Worm (Caenorhabditis elegans) whole organism, late embryonic: Measurements from ENCODE around the gene skr-20.

ENCODE experiments used
- C08G9.2 ChIP-seq: sonication (generic microtip); optimal IDR thresholded peaks from 2 replicates; lab custom pipeline; 2016; ENCODE audit warnings: mild to moderate bottlenecking, missing genetic modification characterization, moderate library complexity, missing compliant biosample characterization
- C38D4.7 ChIP-seq: fragments of 200-800 bp; sonication (Bioruptor generic); optimal IDR thresholded peaks from 2 replicates; lab custom pipeline; 2018; ENCODE audit warnings: mild to moderate bottlenecking, missing genetic modification characterization, moderate library complexity, missing compliant biosample characterization
- K02D7.2 ChIP-seq: sonication (generic microtip); optimal IDR thresholded peaks from 2 replicates; lab custom pipeline; 2017; ENCODE audit warnings: mild to moderate bottlenecking, missing genetic modification characterization, missing compliant biosample characterization
- K09A11.1 ChIP-seq: sonication (generic microtip); optimal IDR thresholded peaks from 2 replicates; lab custom pipeline; 2017; ENCODE audit warnings: antibody characterized with exemption, mild to moderate bottlenecking, missing genetic modification characterization, missing compliant biosample characterization; ENCODE audit not compliant: insufficient read depth
- Y22D7AL.16 ChIP-seq: sonication (generic microtip); optimal IDR thresholded peaks from 2 replicates; lab custom pipeline; 2016; ENCODE audit warnings: missing genetic modification characterization, missing compliant biosample characterization
- ahr-1 ChIP-seq: sonication (generic microtip); optimal IDR thresholded peaks from 2 replicates; lab custom pipeline; 2016; ENCODE audit warnings: missing genetic modification characterization, missing compliant biosample characterization
- ama-1 ChIP-seq: fragments of 150-350 bp; optimal IDR thresholded peaks from 2 replicates; lab custom pipeline; 2014
- ceh-14 ChIP-seq: sonication (generic microtip); optimal IDR thresholded peaks from 2 replicates; lab custom pipeline; 2016; ENCODE audit warnings: missing genotype, missing genetic modification characterization, missing compliant biosample characterization
- ceh-19 ChIP-seq: fragments of 200-800 bp; sonication (Bioruptor generic); optimal IDR thresholded peaks from 2 replicates; lab custom pipeline; 2018; ENCODE audit warnings: mild to moderate bottlenecking, missing genetic modification characterization, missing compliant biosample characterization
- ceh-2 ChIP-seq: sonication (generic microtip); optimal IDR thresholded peaks from 2 replicates; lab custom pipeline; 2016; ENCODE audit warnings: missing genotype, missing genetic modification characterization, missing compliant biosample characterization
- ceh-22 ChIP-seq: sonication (generic microtip); optimal IDR thresholded peaks from 2 replicates; lab custom pipeline; 2017; ENCODE audit warnings: missing biosample characterization, missing genetic modification characterization
- ceh-24 ChIP-seq: sonication (generic microtip); optimal IDR thresholded peaks from 2 replicates; lab custom pipeline; 2016; ENCODE audit warnings: mild to moderate bottlenecking, missing genetic modification characterization, missing compliant biosample characterization
- ceh-31 ChIP-seq: sonication (generic microtip); optimal IDR thresholded peaks from 2 replicates; lab custom pipeline; 2016; ENCODE audit warnings: missing genetic modification characterization, missing compliant biosample characterization
- ceh-34 ChIP-seq: sonication (generic microtip); optimal IDR thresholded peaks from 2 replicates; lab custom pipeline; 2016; ENCODE audit warnings: mild to moderate bottlenecking, missing genetic modification characterization, missing compliant biosample characterization
- ceh-48 ChIP-seq: sonication (generic microtip); optimal IDR thresholded peaks from 2 replicates; lab custom pipeline; 2016; ENCODE audit warnings: missing genetic modification characterization, inconsistent platforms, missing compliant biosample characterization
- ceh-9 ChIP-seq: sonication (generic microtip); optimal IDR thresholded peaks from 2 replicates; lab custom pipeline; 2016; ENCODE audit warnings: mild to moderate bottlenecking, missing genetic modification characterization, inconsistent platforms, missing compliant biosample characterization
- che-1 ChIP-seq: sonication (generic microtip); optimal IDR thresholded peaks from 2 replicates; lab custom pipeline; 2016; ENCODE audit warnings: mild to moderate bottlenecking, missing genetic modification characterization, missing compliant biosample characterization
- dve-1 ChIP-seq: sonication (generic microtip); optimal IDR thresholded peaks from 2 replicates; lab custom pipeline; 2017; ENCODE audit warnings: antibody characterized with exemption, mild to moderate bottlenecking, missing genetic modification characterization, missing compliant biosample characterization
- elt-4 ChIP-seq: sonication (generic microtip); optimal IDR thresholded peaks from 2 replicates; lab custom pipeline; 2016; ENCODE audit warnings: missing genetic modification characterization, missing compliant biosample characterization
- eyg-1 ChIP-seq: sonication (generic microtip); optimal IDR thresholded peaks from 2 replicates; lab custom pipeline; 2016; ENCODE audit warnings: missing genotype, missing genetic modification characterization, missing compliant biosample characterization
- fkh-10 ChIP-seq: fragments of 150-350 bp; optimal IDR thresholded peaks from 2 replicates; lab custom pipeline; 2014; ENCODE audit warnings: missing biosample characterization, missing genetic modification reagents, missing genetic modification characterization
- fkh-6 ChIP-seq: sonication (generic microtip); optimal IDR thresholded peaks from 2 replicates; lab custom pipeline; 2016; ENCODE audit warnings: missing genetic modification characterization, missing compliant biosample characterization
- hlh-13 ChIP-seq: fragments of 200-800 bp; sonication (Bioruptor generic); optimal IDR thresholded peaks from 2 replicates; lab custom pipeline; 2018; ENCODE audit warnings: mild to moderate bottlenecking, missing genetic modification characterization, missing compliant biosample characterization
- hlh-15 ChIP-seq: sonication (generic microtip); optimal IDR thresholded peaks from 2 replicates; lab custom pipeline; 2016; ENCODE audit warnings: missing genetic modification characterization, missing compliant biosample characterization
- hlh-30 ChIP-seq: sonication (generic microtip); optimal IDR thresholded peaks from 2 replicates; lab custom pipeline; 2017; ENCODE audit warnings: antibody characterized with exemption, missing genetic modification characterization, missing compliant biosample characterization; ENCODE audit not compliant: insufficient read depth
- hlh-6 ChIP-seq: sonication (generic microtip); optimal IDR thresholded peaks from 2 replicates; lab custom pipeline; 2016; ENCODE audit warnings: missing genotype, missing genetic modification characterization, missing compliant biosample characterization
- lin-11 ChIP-seq: fragments of 200-800 bp; sonication (Bioruptor generic); optimal IDR thresholded peaks from 2 replicates; lab custom pipeline; 2018; ENCODE audit warnings: mild to moderate bottlenecking, missing genetic modification characterization, missing compliant biosample characterization
- madf-2 ChIP-seq: sonication (generic microtip); optimal IDR thresholded peaks from 2 replicates; lab custom pipeline; 2017; ENCODE audit warnings: missing genetic modification characterization, missing compliant biosample characterization
- nhr-11 ChIP-seq: fragments of 150-350 bp; optimal IDR thresholded peaks from 2 replicates; lab custom pipeline; 2014; ENCODE audit warnings: missing biosample characterization, missing genetic modification characterization
- nhr-232 ChIP-seq: sonication (generic microtip); optimal IDR thresholded peaks from 2 replicates; lab custom pipeline; 2016; ENCODE audit warnings: missing genetic modification characterization, missing compliant biosample characterization
- pag-3 ChIP-seq: sonication (generic microtip); optimal IDR thresholded peaks from 2 replicates; lab custom pipeline; 2016; ENCODE audit warnings: missing compliant biosample characterization, missing genetic modification characterization, borderline replicate concordance
- pat-9 ChIP-seq: fragments of 200-800 bp; sonication (Bioruptor generic); optimal IDR thresholded peaks from 2 replicates; lab custom pipeline; 2018; ENCODE audit warnings: mild to moderate bottlenecking, missing genetic modification characterization, moderate library complexity, missing compliant biosample characterization
- pha-2 ChIP-seq: sonication (generic microtip); optimal IDR thresholded peaks from 2 replicates; lab custom pipeline; 2017; ENCODE audit warnings: mild to moderate bottlenecking, missing genetic modification characterization, missing compliant biosample characterization
- pqm-1 ChIP-seq: sonication (generic microtip); optimal IDR thresholded peaks from 2 replicates; lab custom pipeline; 2016; ENCODE audit warnings: missing genetic modification characterization, missing compliant biosample characterization
- pros-1 ChIP-seq: fragments of 150-350 bp; optimal IDR thresholded peaks from 2 replicates; lab custom pipeline; 2014; ENCODE audit warnings: missing biosample characterization, missing genetic modification reagents, missing genetic modification characterization
- sdc-2 ChIP-seq: sonication (generic microtip); optimal IDR thresholded peaks from 2 replicates; lab custom pipeline; 2016; ENCODE audit warnings: missing genotype, missing genetic modification characterization, missing compliant biosample characterization
- sox-4 ChIP-seq: sonication (generic microtip); optimal IDR thresholded peaks from 2 replicates; lab custom pipeline; 2017; ENCODE audit warnings: mild to moderate bottlenecking, missing genetic modification characterization, inconsistent platforms, missing compliant biosample characterization
- syd-9 ChIP-seq: sonication (generic microtip); optimal IDR thresholded peaks from 2 replicates; lab custom pipeline; 2016; ENCODE audit warnings: mild to moderate bottlenecking, missing genetic modification characterization, moderate library complexity, missing compliant biosample characterization
- tbx-2 ChIP-seq: sonication (generic microtip); optimal IDR thresholded peaks from 2 replicates; lab custom pipeline; 2016; ENCODE audit warnings: missing genetic modification characterization, missing compliant biosample characterization
- tbx-7 ChIP-seq: sonication (generic microtip); optimal IDR thresholded peaks from 2 replicates; lab custom pipeline; 2016; ENCODE audit warnings: missing genotype, missing genetic modification characterization, missing compliant biosample characterization
- ttx-3 ChIP-seq: sonication (generic microtip); optimal IDR thresholded peaks from 2 replicates; lab custom pipeline; 2016; ENCODE audit warnings: missing genetic modification reagents, missing genetic modification characterization, missing compliant biosample characterization
- unc-42 ChIP-seq: sonication (generic microtip); optimal IDR thresholded peaks from 2 replicates; lab custom pipeline; 2016; ENCODE audit warnings: missing genotype, missing genetic modification characterization, missing compliant biosample characterization
- zip-5 ChIP-seq: sonication (generic microtip); optimal IDR thresholded peaks from 2 replicates; lab custom pipeline; 2016; ENCODE audit warnings: missing genetic modification characterization, missing compliant biosample characterization
- ztf-16 ChIP-seq: sonication (generic microtip); optimal IDR thresholded peaks from 2 replicates; lab custom pipeline; 2017; ENCODE audit warnings: missing genetic modification characterization, missing compliant biosample characterization

The skr-20 gene

DNA sequence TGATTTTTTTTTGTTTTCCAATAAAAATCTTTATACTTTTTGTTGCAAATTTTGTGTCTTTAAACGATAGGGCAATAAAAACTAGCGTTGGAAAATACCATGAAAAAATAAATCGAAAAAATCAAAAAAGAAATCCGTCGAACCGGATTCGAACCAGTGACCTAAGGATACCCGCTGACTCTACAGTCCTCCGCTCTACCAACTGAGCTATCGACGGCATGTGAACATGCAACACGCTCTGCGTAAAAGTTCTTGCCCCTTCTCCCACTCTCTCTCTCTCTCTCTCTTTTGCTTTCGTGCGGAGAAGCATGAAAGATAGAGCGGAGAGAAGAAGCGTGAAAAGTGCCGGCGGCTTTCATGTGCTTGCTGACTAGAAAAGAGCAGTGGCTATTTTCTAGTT, 41.2 kb upstream of the skr-20 start (continued):
- TF ChIP-seq Y22D7AL.16 (tag; lab: Kevin White, UChicago) (peak; percentile 76), ceh-9 (peak; percentile 25), unc-42 (tag; lab: Kevin White, UChicago) (no peak), ceh-24 (tag; lab: Kevin White, UChicago) (peak; percentile 60), ceh-2 (tag; lab: Kevin White, UChicago) (peak; percentile 58), ceh-19 (GFP tag; lab: Kevin White, UChicago) (peak; percentile 86), tbx-2 (tag; lab: Kevin White, UChicago) (peak; percentile 41), fkh-10 (GFP tag; lab: Kevin White, UChicago) (no peak), ahr-1 (peak; percentile 31), nhr-11 (no peak), dve-1 (peak; percentile 60), sdc-2 (peak; percentile 81), ama-1 (no peak), K02D7.2 (tag; lab: Kevin White, UChicago) (peak; percentile 64), ttx-3 (peak; percentile 73), ceh-34 (tag; lab: Kevin White, UChicago) (peak; percentile 48), elt-4 (tag; lab: Kevin White, UChicago) (no peak), ztf-16 (tag; lab: Kevin White, UChicago) (peak; percentile 76), K09A11.1 (tag; lab: Kevin White, UChicago) (no peak), sox-4 (tag; lab: Kevin White, UChicago) (peak; percentile 81), zip-5 (tag; lab: Kevin White, UChicago) (peak; percentile 43), hlh-15 (tag; lab: Kevin White, UChicago) (peak; percentile 80), nhr-232 (peak; percentile 71), hlh-13 (peak; percentile 62), pros-1 (no peak), che-1 (peak; percentile 74), syd-9 (tag; lab: Kevin White, UChicago) (peak; percentile 64), ceh-48 (tag; lab: Kevin White, UChicago) (peak; percentile 57), madf-2 (peak; percentile 70), C38D4.7 (peak; percentile 77), fkh-6 (tag; lab: Kevin White, UChicago) (peak; percentile 64), tbx-7 (peak; percentile 10), C08G9.2 (tag; lab: Kevin White, UChicago) (peak; percentile 72), ceh-14 (peak; percentile 84), hlh-6 (peak; percentile 83), hlh-30 (tag; lab: Kevin White, UChicago) (peak; percentile 12), pat-9 (peak; percentile 78), pqm-1 (tag; lab: Kevin White, UChicago) (peak; percentile 47), ceh-31 (tag; lab: Kevin White, UChicago) (peak; percentile 65), eyg-1 (tag; lab: Kevin White, UChicago) (peak; percentile 64), lin-11 (tag; lab: Kevin White, UChicago) (peak; percentile 62), pha-2 (tag; lab: Kevin White, UChicago) (peak; percentile 69), pag-3 (tag; lab: Kevin White, UChicago) (no peak)

DNA sequence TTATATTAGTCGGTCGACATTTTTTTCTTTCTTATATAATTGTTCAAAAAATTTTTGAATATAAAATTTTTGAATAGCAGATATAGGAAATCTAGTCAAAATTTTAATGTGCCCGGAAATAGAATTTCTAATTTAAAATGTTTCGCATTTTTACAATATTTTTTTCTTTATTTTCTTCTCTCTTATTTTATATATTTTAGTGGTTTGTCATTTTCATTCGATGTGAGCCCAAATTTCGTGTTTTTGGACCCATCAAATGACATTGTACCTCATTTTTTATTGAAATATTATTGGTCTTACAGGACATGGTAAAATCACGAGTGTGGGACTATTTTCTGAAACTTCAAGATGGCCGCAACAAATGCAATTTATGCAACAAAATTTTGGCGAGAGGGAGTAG, 38.9 kb upstream of the skr-20 start, which contains the start of gene K09A11.1:
Gene K09A11.1 (plus strand): TSS at position 301 of the 400 bp plus-strand sequence.
- no peak for TF ChIP-seq ceh-22 (tag; lab: Kevin White, UChicago)
